Fruit fly (Drosophila melanogaster) whole organism, embryonic: ENCODE data around the gene Pisd.

Experiments
- Atf-2 ChIP-seq: fragments of 200-800 bp; sonication (Bioruptor generic); optimal IDR thresholded peaks from 2 replicates; lab custom pipeline; 2016; ENCODE audit warnings: missing biosample characterization, missing genetic modification characterization
- CG10543 ChIP-seq: fragments of 200-800 bp; sonication (Bioruptor generic); optimal IDR thresholded peaks from 3 replicates; lab custom pipeline; 2017; ENCODE audit warnings: missing biosample characterization, mild to moderate bottlenecking, missing genetic modification characterization, moderate library complexity
- CG11247 ChIP-seq: fragments of 200-800 bp; sonication (Bioruptor generic); IDR thresholded peaks from 2 replicates; pipeline ENCODE4 v1.3.6; 2022; ENCODE audit warnings: missing biosample characterization, missing genetic modification characterization
- CG11398 ChIP-seq: fragments of 200-800 bp; sonication (Bioruptor generic); optimal IDR thresholded peaks from 2 replicates; lab custom pipeline; 2016; ENCODE audit warnings: missing biosample characterization, missing genetic modification characterization
- CG11695 ChIP-seq: fragments of 200-800 bp; sonication (Bioruptor generic); IDR thresholded peaks from 3 replicates; pipeline ENCODE4 v1.3.6; 2022; ENCODE audit warnings: missing biosample characterization, missing genetic modification characterization
- CG12104 ChIP-seq: fragments of 200-800 bp; sonication (Bioruptor generic); optimal IDR thresholded peaks from 3 replicates; lab custom pipeline; 2016; ENCODE audit warnings: missing biosample characterization, missing genetic modification characterization
- CG12942 ChIP-seq: fragments of 200-800 bp; sonication (Bioruptor generic); optimal IDR thresholded peaks from 3 replicates; lab custom pipeline; 2016; ENCODE audit warnings: missing biosample characterization, missing genetic modification characterization
- CG13894 ChIP-seq: fragments of 200-800 bp; sonication (Bioruptor generic); optimal IDR thresholded peaks from 3 replicates; lab custom pipeline; 2018; ENCODE audit warnings: missing biosample characterization, mild to moderate bottlenecking, missing genetic modification characterization, moderate library complexity
- CG15011 ChIP-seq: fragments of 200-800 bp; sonication (Bioruptor generic); optimal IDR thresholded peaks from 3 replicates; lab custom pipeline; 2018; ENCODE audit warnings: missing biosample characterization, mild to moderate bottlenecking, missing genetic modification characterization
- CG1602 ChIP-seq: fragments of 200-800 bp; sonication (Bioruptor generic); optimal IDR thresholded peaks from 3 replicates; lab custom pipeline; 2016; ENCODE audit warnings: missing biosample characterization, missing genetic modification characterization
- CG16863 ChIP-seq: fragments of 200-800 bp; sonication (Bioruptor generic); optimal IDR thresholded peaks from 3 replicates; lab custom pipeline; 2016; ENCODE audit warnings: missing biosample characterization, missing genetic modification characterization
- CG18011 ChIP-seq: fragments of 200-800 bp; sonication (Bioruptor generic); optimal IDR thresholded peaks from 2 replicates; lab custom pipeline; 2017; ENCODE audit warnings: missing biosample characterization, missing genetic modification characterization, mild to moderate bottlenecking, moderate library complexity, missing genotype
- CG2199 ChIP-seq: fragments of 200-800 bp; sonication (Bioruptor generic); IDR thresholded peaks from 3 replicates; pipeline ENCODE4 v1.3.6; 2022; ENCODE audit warnings: missing biosample characterization, missing genetic modification characterization
- CG3847 ChIP-seq: fragments of 200-800 bp; sonication (Bioruptor generic); IDR thresholded peaks from 2 replicates; pipeline ENCODE4 v1.3.6; 2022; ENCODE audit warnings: missing biosample characterization, missing genetic modification characterization
- CG3995 ChIP-seq: fragments of 200-800 bp; sonication (Bioruptor generic); optimal IDR thresholded peaks from 3 replicates; lab custom pipeline; 2016; ENCODE audit warnings: missing biosample characterization, missing genetic modification characterization
- CG4424 ChIP-seq: fragments of 200-800 bp; sonication (Bioruptor generic); optimal IDR thresholded peaks from 3 replicates; lab custom pipeline; 2016; ENCODE audit warnings: missing biosample characterization, missing genetic modification characterization
- CG4854 ChIP-seq: fragments of 200-800 bp; sonication (Bioruptor generic); optimal IDR thresholded peaks from 2 replicates; lab custom pipeline; 2016; ENCODE audit warnings: missing biosample characterization, missing genetic modification characterization, inconsistent platforms
- CG6689 ChIP-seq: fragments of 200-800 bp; sonication (Bioruptor generic); IDR thresholded peaks from 2 replicates; pipeline ENCODE4 v1.3.6; 2022; ENCODE audit warnings: missing biosample characterization, missing genetic modification characterization
- CG6854 ChIP-seq: fragments of 200-800 bp; sonication (Bioruptor generic); optimal IDR thresholded peaks from 3 replicates; lab custom pipeline; 2017; ENCODE audit warnings: missing biosample characterization, mild to moderate bottlenecking, missing genetic modification characterization
- CG9727 ChIP-seq: fragments of 200-800 bp; sonication (Bioruptor generic); optimal IDR thresholded peaks from 3 replicates; lab custom pipeline; 2017; ENCODE audit warnings: missing biosample characterization, mild to moderate bottlenecking, missing genetic modification characterization
- CG9817 ChIP-seq: fragments of 200-800 bp; sonication (Bioruptor generic); optimal IDR thresholded peaks from 2 replicates; lab custom pipeline; 2018; ENCODE audit warnings: missing biosample characterization, mild to moderate bottlenecking, missing genetic modification characterization, moderate library complexity
- D ChIP-seq, 2 experiments: fragments of 200-800 bp in 1 of 2; fragments of >200 bp in 1 of 2; sonication (Bioruptor generic) in 1 of 2; optimal IDR thresholded peaks; 2 replicates in 1 of 2; 3 replicates in 1 of 2; lab custom pipeline; 2017; ENCODE audit warnings: mild to moderate bottlenecking in 1 of 2, missing biosample characterization in 1 of 2, missing genetic modification characterization in 1 of 2, missing genetic modification reagents in 1 of 2
- Dp ChIP-seq: fragments of 200-800 bp; sonication (Bioruptor generic); optimal IDR thresholded peaks from 2 replicates; lab custom pipeline; 2018; ENCODE audit warnings: missing biosample characterization, mild to moderate bottlenecking, missing genetic modification characterization, moderate library complexity
- Drgx ChIP-seq: fragments of 200-800 bp; sonication (Bioruptor generic); IDR thresholded peaks from 2 replicates; pipeline ENCODE4 v1.3.6; 2022; ENCODE audit warnings: missing biosample characterization, missing genetic modification characterization
- E2f2 ChIP-seq: fragments of 200-800 bp; sonication (Bioruptor generic); IDR thresholded peaks from 2 replicates; pipeline ENCODE4 v1.3.6; 2022; ENCODE audit warnings: missing biosample characterization, missing genetic modification characterization
- Ets97D ChIP-seq: fragments of 200-800 bp; sonication (Bioruptor generic); optimal IDR thresholded peaks from 3 replicates; lab custom pipeline; 2016; ENCODE audit warnings: missing biosample characterization, missing genetic modification characterization
- GATAe ChIP-seq: fragments of 200-800 bp; sonication (Bioruptor generic); conservative IDR thresholded peaks from 2 replicates; pipeline ENCODE4 v1.3.6; 2022; ENCODE audit warnings: missing biosample characterization, missing genetic modification characterization
- Hand ChIP-seq: fragments of 200-800 bp; sonication (Bioruptor generic); optimal IDR thresholded peaks from 2 replicates; lab custom pipeline; 2017; ENCODE audit warnings: mild to moderate bottlenecking, missing biosample characterization, missing genetic modification reagents, missing genetic modification characterization
- HmgD ChIP-seq: fragments of 200-800 bp; sonication (Bioruptor generic); optimal IDR thresholded peaks from 3 replicates; lab custom pipeline; 2016; ENCODE audit warnings: missing biosample characterization, missing genetic modification characterization
- Sox102F ChIP-seq: fragments of 200-800 bp; sonication (Bioruptor generic); optimal IDR thresholded peaks from 2 replicates; lab custom pipeline; 2018; ENCODE audit warnings: missing biosample characterization, mild to moderate bottlenecking, missing genetic modification characterization, moderate library complexity
- TFAM ChIP-seq: fragments of 200-800 bp; sonication (Bioruptor generic); optimal IDR thresholded peaks from 2 replicates; lab custom pipeline; 2017; ENCODE audit warnings: missing biosample characterization, missing genetic modification characterization, inconsistent platforms
- Xbp1 ChIP-seq: fragments of 200-800 bp; sonication (Bioruptor generic); optimal IDR thresholded peaks from 3 replicates; lab custom pipeline; 2016; ENCODE audit warnings: missing biosample characterization, mild to moderate bottlenecking, missing genetic modification characterization
- cato ChIP-seq: fragments of 200-800 bp; sonication (Bioruptor generic); optimal IDR thresholded peaks from 2 replicates; lab custom pipeline; 2016; ENCODE audit warnings: missing biosample characterization, missing genetic modification characterization, borderline replicate concordance
- da ChIP-seq: fragments of 200-800 bp; sonication (Bioruptor generic); optimal IDR thresholded peaks from 2 replicates; lab custom pipeline; 2016; ENCODE audit warnings: missing biosample characterization, missing genetic modification characterization
- dimm ChIP-seq: fragments of 200-800 bp; sonication (Bioruptor generic); IDR thresholded peaks from 2 replicates; pipeline ENCODE4 v1.3.6; 2022; ENCODE audit warnings: missing biosample characterization, missing genetic modification characterization
- ems ChIP-seq: fragments of 200-800 bp; sonication (Bioruptor generic); optimal IDR thresholded peaks from 3 replicates; lab custom pipeline; 2016; ENCODE audit warnings: missing biosample characterization, missing genetic modification characterization
- fd64A ChIP-seq: fragments of 200-800 bp; sonication (Bioruptor generic); optimal IDR thresholded peaks from 3 replicates; lab custom pipeline; 2018; ENCODE audit warnings: missing biosample characterization, mild to moderate bottlenecking, missing genetic modification characterization
- hth ChIP-seq: fragments of >200 bp; optimal IDR thresholded peaks from 2 replicates; lab custom pipeline; 2017; ENCODE audit warnings: inconsistent platforms
- inv ChIP-seq: fragments of 200-800 bp; sonication (Bioruptor generic); IDR thresholded peaks from 2 replicates; pipeline ENCODE4 v1.3.6; 2022; ENCODE audit warnings: missing biosample characterization, missing genetic modification characterization; ENCODE audit not compliant: partially characterized antibody
- jigr1 ChIP-seq: fragments of 200-800 bp; sonication (Bioruptor generic); IDR thresholded peaks from 3 replicates; pipeline ENCODE4 v1.3.6; 2022; ENCODE audit warnings: missing biosample characterization, missing genetic modification characterization
- kay ChIP-seq: fragments of 200-800 bp; sonication (Bioruptor generic); optimal IDR thresholded peaks from 2 replicates; lab custom pipeline; 2016; ENCODE audit warnings: missing biosample characterization, missing genetic modification characterization
- knrl ChIP-seq: fragments of 200-800 bp; sonication (Bioruptor generic); IDR thresholded peaks from 3 replicates; pipeline ENCODE4 v1.3.6; 2022; ENCODE audit warnings: missing biosample characterization, missing genetic modification characterization; ENCODE audit not compliant: partially characterized antibody
- lbe ChIP-seq: fragments of 200-800 bp; sonication (Bioruptor generic); optimal IDR thresholded peaks from 2 replicates; lab custom pipeline; 2016; ENCODE audit warnings: missing biosample characterization, mild to moderate bottlenecking, missing genetic modification characterization
- lilli ChIP-seq: fragments of 200-800 bp; sonication (Bioruptor generic); optimal IDR thresholded peaks from 3 replicates; lab custom pipeline; 2016; ENCODE audit warnings: missing biosample characterization, missing genetic modification characterization
- nmo ChIP-seq: fragments of 200-800 bp; sonication (Bioruptor generic); optimal IDR thresholded peaks from 2 replicates; lab custom pipeline; 2018; ENCODE audit warnings: missing biosample characterization, mild to moderate bottlenecking, missing genetic modification characterization, moderate library complexity
- peb ChIP-seq: fragments of 200-800 bp; sonication (Bioruptor generic); IDR thresholded peaks from 2 replicates; pipeline ENCODE4 v1.3.6; 2022; ENCODE audit warnings: missing biosample characterization, missing genetic modification characterization
- pita ChIP-seq: fragments of 200-800 bp; sonication (Bioruptor generic); optimal IDR thresholded peaks from 2 replicates; lab custom pipeline; 2017; ENCODE audit warnings: missing biosample characterization, mild to moderate bottlenecking, missing genetic modification characterization
- slp2 ChIP-seq: fragments of 200-800 bp; sonication (Bioruptor generic); optimal IDR thresholded peaks from 2 replicates; lab custom pipeline; 2016; ENCODE audit warnings: missing biosample characterization, missing genetic modification characterization
- sr ChIP-seq: fragments of 200-800 bp; sonication (Bioruptor generic); IDR thresholded peaks from 3 replicates; pipeline ENCODE4 v1.3.6; 2022; ENCODE audit warnings: missing biosample characterization, missing genetic modification characterization
- tap ChIP-seq: fragments of 200-800 bp; optimal IDR thresholded peaks from 3 replicates; lab custom pipeline; 2019; ENCODE audit warnings: missing biosample characterization, mild to moderate bottlenecking, missing genetic modification characterization, moderate library complexity
- toy ChIP-seq: fragments of 200-800 bp; sonication (Bioruptor generic); IDR thresholded peaks from 2 replicates; pipeline ENCODE4 v1.3.6; 2022; ENCODE audit warnings: missing biosample characterization, missing genetic modification characterization
- vnd ChIP-seq: fragments of 200-800 bp; sonication (Bioruptor generic); IDR thresholded peaks from 3 replicates; pipeline ENCODE4 v1.3.6; 2022; ENCODE audit warnings: missing biosample characterization, missing genetic modification characterization; ENCODE audit not compliant: partially characterized antibody

The Pisd gene

dm6 chr3R:24091653-24092052 is 41.1 kb downstream of the Pisd start (continued):
- no peak for TF ChIP-seq HmgD (GFP tag; lab: Kevin White, UChicago)
- TF ChIP-seq kay: no peak
- TF ChIP-seq hth (lab: Kevin White, UChicago): no peak
- TF ChIP-seq Sox102F (GFP tag; lab: Kevin White, UChicago): peak; percentile 36
- no peak for TF ChIP-seq Ets97D (GFP tag; lab: Kevin White, UChicago)
- TF ChIP-seq fd64A (GFP tag; lab: Kevin White, UChicago): no peak
- TF ChIP-seq CG3847 (GFP tag; lab: Robert Waterston, UW): no peak
- TF ChIP-seq knrl: no peak
- no peak for TF ChIP-seq CG15011 (GFP tag; lab: Kevin White, UChicago)
- no peak for TF ChIP-seq CG12104 (GFP tag; lab: Kevin White, UChicago)
- no peak for TF ChIP-seq CG1602
- no peak for TF ChIP-seq sr
- peak; percentile 18; the same call in 1 of the 3 replicates for TF ChIP-seq CG11695
- TF ChIP-seq pita: no peak
- TF ChIP-seq CG11398 (GFP tag; lab: Kevin White, UChicago): no peak
- TF ChIP-seq tap: no peak
- no peak for TF ChIP-seq cato (GFP tag; lab: Kevin White, UChicago)
- no peak for TF ChIP-seq Atf-2 (GFP tag; lab: Kevin White, UChicago)
- no peak for TF ChIP-seq vnd (GFP tag; lab: Robert Waterston, UW)
- TF ChIP-seq da: no peak
- no peak for TF ChIP-seq toy (GFP tag; lab: Robert Waterston, UW)
- 0 out of 2 replicates have a peak, but pooled peaks have one; percentile 17 for TF ChIP-seq peb (GFP tag; lab: Robert Waterston, UW)
- no peak for TF ChIP-seq CG4424 (GFP tag; lab: Kevin White, UChicago)
- no peak for TF ChIP-seq CG10543 (GFP tag; lab: Kevin White, UChicago)
- TF ChIP-seq jigr1 (GFP tag; lab: Robert Waterston, UW): no peak
- no peak for TF ChIP-seq dimm (GFP tag; lab: Robert Waterston, UW)
- no peak for TF ChIP-seq CG16863 (GFP tag; lab: Kevin White, UChicago)
- no peak for TF ChIP-seq CG11247
- no peak for TF ChIP-seq CG12942
- no peak for TF ChIP-seq Xbp1
- TF ChIP-seq Drgx (GFP tag; lab: Robert Waterston, UW): no peak
- TF ChIP-seq GATAe (GFP tag; lab: Robert Waterston, UW): no peak
- TF ChIP-seq CG4854 (GFP tag; lab: Kevin White, UChicago): no peak
- no peak for TF ChIP-seq Dp
- TF ChIP-seq nmo (GFP tag; lab: Kevin White, UChicago): no peak
- no peak for TF ChIP-seq D (optimal IDR thresholded peaks at IDR 0.05; lab: Kevin White, UChicago)
- no peak for TF ChIP-seq D (GFP tag; optimal IDR thresholded peaks at IDR 0.05; lab: Kevin White, UChicago)
- TF ChIP-seq CG9817 (tag; lab: Kevin White, UChicago): no peak
- no peak for TF ChIP-seq slp2 (GFP tag; lab: Kevin White, UChicago)
- TF ChIP-seq E2f2 (GFP tag; lab: Robert Waterston, UW): no peak
- no peak for TF ChIP-seq CG13894
- 0 out of 2 replicates have a peak, but pooled peaks have one; percentile 21 for TF ChIP-seq CG6689 (GFP tag; lab: Robert Waterston, UW)
- peak; percentile 45 for TF ChIP-seq lilli
- TF ChIP-seq CG18011: no peak
- no peak for TF ChIP-seq lbe (GFP tag; lab: Kevin White, UChicago)
- no peak for TF ChIP-seq ems (GFP tag; lab: Kevin White, UChicago)
- no peak for TF ChIP-seq CG6854
- TF ChIP-seq CG2199: no peak
- TF ChIP-seq TFAM (GFP tag; lab: Kevin White, UChicago): no peak
- peak; percentile 31 for TF ChIP-seq Hand (GFP tag; lab: Kevin White, UChicago)
- TF ChIP-seq CG3995: no peak
- no peak for TF ChIP-seq inv (GFP tag; lab: Robert Waterston, UW)
- no peak for TF ChIP-seq CG9727 (GFP tag; lab: Kevin White, UChicago)
